Fruit fly (Drosophila melanogaster) whole organism, prepupa: ENCODE results near the gene Pburs.
A peak's percentile ranks its signal among the peaks of the same experiment; 100 is the strongest.

ENCODE experiments used
- CG10631 ChIP-seq: fragments of 200-800 bp; sonication (Bioruptor generic); optimal IDR thresholded peaks from 2 replicates; lab custom pipeline; 2016; ENCODE audit warnings: missing biosample characterization, missing genetic modification characterization
- CG11762 ChIP-seq: fragments of 200-800 bp; sonication (Bioruptor generic); optimal IDR thresholded peaks from 3 replicates; lab custom pipeline; 2016; ENCODE audit warnings: missing biosample characterization, missing genetic modification characterization; ENCODE audit not compliant: insufficient read depth
- CG15336 ChIP-seq: fragments of 200-800 bp; sonication (Bioruptor generic); IDR thresholded peaks from 2 replicates; pipeline ENCODE4 v1.3.6; 2022; ENCODE audit warnings: missing biosample characterization, missing genetic modification characterization
- CG1621 ChIP-seq: fragments of 200-800 bp; sonication (Bioruptor generic); optimal IDR thresholded peaks from 3 replicates; lab custom pipeline; 2018; ENCODE audit warnings: missing biosample characterization, mild to moderate bottlenecking, missing genetic modification characterization
- CG16779 ChIP-seq: fragments of 200-800 bp; sonication (Bioruptor generic); optimal IDR thresholded peaks from 3 replicates; lab custom pipeline; 2017; ENCODE audit warnings: missing biosample characterization, mild to moderate bottlenecking, missing genetic modification characterization
- CG32006 ChIP-seq: fragments of 200-800 bp; sonication (Bioruptor generic); optimal IDR thresholded peaks from 3 replicates; lab custom pipeline; 2017; ENCODE audit warnings: missing biosample characterization, mild to moderate bottlenecking, missing genetic modification characterization
- CG6163 ChIP-seq: fragments of 200-800 bp; sonication (Bioruptor generic); IDR thresholded peaks from 3 replicates; pipeline ENCODE4 v1.3.6; 2022; ENCODE audit warnings: missing biosample characterization, missing genetic modification characterization
- CG6276 ChIP-seq: fragments of 200-800 bp; sonication (Bioruptor generic); optimal IDR thresholded peaks from 2 replicates; lab custom pipeline; 2017; ENCODE audit warnings: missing biosample characterization, mild to moderate bottlenecking, missing genetic modification characterization
- CG6808 ChIP-seq: fragments of 200-800 bp; sonication (Bioruptor generic); optimal IDR thresholded peaks from 3 replicates; lab custom pipeline; 2017; ENCODE audit warnings: missing biosample characterization, missing genetic modification characterization, mild to moderate bottlenecking, moderate library complexity, missing genetic modification reagents
- CG6854 ChIP-seq: fragments of 200-800 bp; sonication (Bioruptor generic); optimal IDR thresholded peaks from 2 replicates; lab custom pipeline; 2017; ENCODE audit warnings: missing biosample characterization, mild to moderate bottlenecking, missing genetic modification characterization
- CG7368 ChIP-seq: fragments of 200-800 bp; sonication (Bioruptor generic); optimal IDR thresholded peaks from 3 replicates; lab custom pipeline; 2016; ENCODE audit warnings: missing biosample characterization, missing genetic modification characterization
- CG8119 ChIP-seq: fragments of 200-800 bp; sonication (Bioruptor generic); IDR thresholded peaks from 3 replicates; pipeline ENCODE4 v1.3.6; 2022; ENCODE audit warnings: missing biosample characterization, missing genetic modification characterization
- Eip78C ChIP-seq: fragments of 200-800 bp; sonication (Bioruptor generic); peaks from one replicate; lab custom pipeline; 2016; ENCODE audit warnings: missing biosample characterization, missing genetic modification characterization
- Eip93F ChIP-seq: fragments of 200-800 bp; sonication (Bioruptor generic); optimal IDR thresholded peaks from 2 replicates; lab custom pipeline; 2016; ENCODE audit warnings: missing biosample characterization, mild to moderate bottlenecking, missing genetic modification characterization
- Ets21C ChIP-seq: fragments of 200-800 bp; sonication (Bioruptor generic); optimal IDR thresholded peaks from 3 replicates; lab custom pipeline; 2016; ENCODE audit warnings: missing biosample characterization, missing genetic modification characterization
- Gug ChIP-seq: fragments of 200-800 bp; sonication (Bioruptor generic); IDR thresholded peaks from 2 replicates; pipeline ENCODE4 v1.3.6; 2022; ENCODE audit warnings: missing biosample characterization, missing genetic modification characterization
- Hr38 ChIP-seq: sonication (Bioruptor generic); optimal IDR thresholded peaks from 2 replicates; lab custom pipeline; 2016; ENCODE audit warnings: missing biosample characterization, missing genetic modification characterization
- Hr4 ChIP-seq: fragments of 200-800 bp; sonication (Bioruptor generic); optimal IDR thresholded peaks from 3 replicates; lab custom pipeline; 2016; ENCODE audit warnings: missing biosample characterization, missing genetic modification characterization
- Lpt ChIP-seq: fragments of 200-800 bp; sonication (Bioruptor generic); optimal IDR thresholded peaks from 3 replicates; lab custom pipeline; 2016; ENCODE audit warnings: missing biosample characterization, missing genetic modification characterization
- Met ChIP-seq: fragments of 200-800 bp; sonication (Bioruptor generic); optimal IDR thresholded peaks from 3 replicates; lab custom pipeline; 2016; ENCODE audit warnings: missing biosample characterization, missing genetic modification characterization
- OdsH ChIP-seq: fragments of 200-800 bp; sonication (Bioruptor generic); optimal IDR thresholded peaks from 3 replicates; lab custom pipeline; 2016; ENCODE audit warnings: missing biosample characterization, missing genetic modification characterization
- Sox14 ChIP-seq: fragments of 200-800 bp; sonication (Bioruptor generic); optimal IDR thresholded peaks from 3 replicates; lab custom pipeline; 2016; ENCODE audit warnings: missing biosample characterization, missing genetic modification characterization
- Sox15 ChIP-seq: fragments of 200-800 bp; sonication (Bioruptor generic); optimal IDR thresholded peaks from 3 replicates; lab custom pipeline; 2016; ENCODE audit warnings: missing biosample characterization, missing genetic modification characterization
- achi ChIP-seq: fragments of 200-800 bp; sonication (Bioruptor generic); optimal IDR thresholded peaks from 3 replicates; lab custom pipeline; 2016; ENCODE audit warnings: missing biosample characterization, missing genetic modification characterization
- acj6 ChIP-seq: fragments of 200-800 bp; sonication (Bioruptor generic); optimal IDR thresholded peaks from 3 replicates; lab custom pipeline; 2016; ENCODE audit warnings: missing biosample characterization, missing genetic modification characterization
- cyc ChIP-seq: fragments of 200-800 bp; sonication (Bioruptor generic); optimal IDR thresholded peaks from 3 replicates; lab custom pipeline; 2016; ENCODE audit warnings: missing biosample characterization, missing genetic modification characterization
- eg ChIP-seq: fragments of 200-800 bp; sonication (Bioruptor generic); IDR thresholded peaks from 3 replicates; pipeline ENCODE4 v1.3.6; 2022; ENCODE audit warnings: missing biosample characterization, missing genetic modification characterization
- esn ChIP-seq: fragments of 200-800 bp; sonication (Bioruptor generic); optimal IDR thresholded peaks from 2 replicates; lab custom pipeline; 2016; ENCODE audit warnings: missing biosample characterization, mild to moderate bottlenecking, missing genetic modification characterization, moderate library complexity
- fkh ChIP-seq: fragments of 200-800 bp; sonication (Bioruptor generic); optimal IDR thresholded peaks from 3 replicates; lab custom pipeline; 2017; ENCODE audit warnings: missing biosample characterization, mild to moderate bottlenecking, missing genetic modification characterization, moderate library complexity
- net ChIP-seq: fragments of 200-800 bp; sonication (Bioruptor generic); optimal IDR thresholded peaks from 3 replicates; lab custom pipeline; 2016; ENCODE audit warnings: missing biosample characterization, missing genetic modification characterization
- salr ChIP-seq, 2 experiments: fragments of 200-800 bp; sonication (Bioruptor generic); optimal IDR thresholded peaks; 3 replicates each; lab custom pipeline; 2016 to 2018; ENCODE audit warnings: missing biosample characterization in 2 of 2, missing genetic modification characterization in 2 of 2, mild to moderate bottlenecking in 1 of 2
- svp ChIP-seq: fragments of 200-800 bp; sonication (Bioruptor generic); peaks from one replicate; lab custom pipeline; 2016; ENCODE audit warnings: missing biosample characterization, missing genetic modification characterization
- vri ChIP-seq: fragments of 200-800 bp; sonication (Bioruptor generic); optimal IDR thresholded peaks from 3 replicates; lab custom pipeline; 2016; ENCODE audit warnings: missing biosample characterization, mild to moderate bottlenecking, missing genetic modification characterization

Pburs gene

dm6 chr2L:14452920-14453791, 36.0 kb upstream of the Pburs start:
- TF ChIP-seq svp (peak; percentile 14), acj6 (GFP tag; lab: Kevin White, UChicago) (no peak)

DNA sequence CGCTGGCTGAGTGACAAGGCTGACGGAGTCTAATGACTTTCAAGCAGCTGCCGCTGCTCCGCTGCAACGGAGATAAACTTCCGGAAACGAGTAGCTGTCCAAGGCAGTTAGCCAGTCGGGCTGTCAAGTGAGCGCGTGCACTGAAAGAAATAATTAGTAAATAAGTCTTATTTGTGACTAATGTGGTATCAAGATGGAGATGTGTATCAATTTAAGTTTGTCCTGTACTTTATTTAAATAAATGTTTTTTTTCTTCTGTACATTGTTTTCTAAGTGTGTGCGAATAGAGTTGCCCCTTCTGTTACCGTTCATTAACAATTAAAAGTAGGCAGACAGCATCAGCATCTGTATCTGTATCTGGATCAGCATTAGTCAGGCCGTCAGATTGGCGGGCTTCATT, 34.2 kb upstream of the Pburs start:
- TF ChIP-seq eg (GFP tag; lab: Robert Waterston, UW) (0 out of 3 replicates have a peak, but pooled peaks have one; percentile 37), OdsH (GFP tag; lab: Kevin White, UChicago) (no peak), CG15336 (peak; percentile 56), CG10631 (GFP tag; lab: Kevin White, UChicago) (peak; percentile 4), achi (GFP tag; lab: Kevin White, UChicago) (no peak), Sox15 (GFP tag; lab: Kevin White, UChicago) (no peak), CG32006 (peak; percentile 53), Eip78C (GFP tag; lab: Kevin White, UChicago) (peak; percentile 18), salr (GFP tag; optimal IDR thresholded peaks at IDR 0.05; lab: Kevin White, UChicago) (peak in 1 of 2 experiments; percentile 35), CG6163 (GFP tag; lab: Robert Waterston, UW) (no peak), Met (GFP tag; lab: Kevin White, UChicago) (no peak), CG8119 (peak; percentile 41; the same call in 1 of the 3 replicates), CG6808 (no peak), Hr4 (GFP tag; lab: Kevin White, UChicago) (peak; percentile 1), Hr38 (GFP tag; lab: Kevin White, UChicago) (no peak), Gug (no peak)

DNA sequence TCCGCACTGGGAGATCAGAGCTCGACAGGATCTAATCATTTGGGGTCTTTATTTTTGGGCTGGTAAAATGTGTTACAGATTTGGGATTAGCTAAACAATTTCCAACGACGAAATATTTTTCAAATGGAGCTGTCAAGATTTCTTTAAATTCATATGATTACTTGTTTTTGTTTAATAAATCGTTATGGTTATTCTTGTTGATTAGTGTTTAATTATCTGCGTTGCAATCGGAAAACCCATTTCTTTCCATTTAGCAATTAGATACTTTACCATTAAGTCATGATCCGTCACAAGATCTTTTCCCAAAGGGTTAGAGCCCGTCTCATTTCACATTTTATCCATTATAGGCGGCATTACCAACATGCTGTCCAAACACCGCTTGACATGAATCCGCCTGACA, 33.7 kb upstream of the Pburs start, which contains the start of gene CG15283:
Gene CG15283, minus strand, starts transcription at position 101 of the 400 bp plus-strand sequence.
- no peak for TF ChIP-seq eg (GFP tag; lab: Robert Waterston, UW)
- TF ChIP-seq Lpt, result no peak
- TF ChIP-seq, all 60 proteins: peak for 0

DNA sequence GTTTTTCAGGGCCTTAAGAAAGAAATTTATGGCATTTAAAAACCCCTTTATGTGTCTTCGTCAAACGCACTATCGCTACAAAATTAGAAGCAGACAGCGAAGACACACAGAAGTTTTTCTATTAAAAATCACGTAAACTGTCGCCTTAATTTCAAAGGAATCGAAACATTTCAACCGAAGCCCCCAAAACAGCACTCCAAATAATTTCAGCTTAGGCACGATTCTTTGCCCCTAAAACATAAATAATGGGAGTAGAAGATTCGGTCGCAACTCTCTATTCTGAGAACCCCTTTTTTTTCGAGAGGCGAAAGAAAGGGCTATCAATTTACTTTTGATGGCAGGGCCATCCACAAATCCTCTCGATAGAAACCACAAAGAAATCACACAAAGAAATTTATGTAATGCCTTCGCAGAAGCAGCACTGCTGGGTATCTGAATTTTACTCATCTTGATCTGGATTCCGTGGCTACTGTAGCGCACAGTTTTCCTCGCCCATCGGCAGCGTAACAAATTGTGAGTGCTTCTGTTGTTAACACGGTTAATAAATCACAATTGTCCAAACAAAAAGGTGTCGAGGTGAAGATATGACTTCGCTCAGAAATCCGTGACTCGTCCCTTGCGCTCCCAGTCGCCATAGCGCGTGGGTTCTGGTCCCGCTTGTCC, 32.9 kb upstream of the Pburs start:
- TF ChIP-seq Ets21C (GFP tag; lab: Kevin White, UChicago) (no peak), cyc (no peak), CG16779 (tag; lab: Kevin White, UChicago) (no peak), vri (GFP tag; lab: Kevin White, UChicago) (no peak), achi (GFP tag; lab: Kevin White, UChicago) (no peak), salr (GFP tag; optimal IDR thresholded peaks at IDR 0.05; lab: Kevin White, UChicago) (no peak), net (GFP tag; lab: Kevin White, UChicago) (no peak), OdsH (GFP tag; lab: Kevin White, UChicago) (no peak)

- peak; percentile 20 for TF ChIP-seq fkh (GFP tag; lab: Kevin White, UChicago)
- TF ChIP-seq Eip93F (GFP tag; lab: Kevin White, UChicago), result no peak
- no peak for TF ChIP-seq Eip78C (GFP tag; lab: Kevin White, UChicago)
- no peak for TF ChIP-seq Sox14 (GFP tag; lab: Kevin White, UChicago)
- no peak for TF ChIP-seq Lpt
These were observed 31.7 kb upstream of the Pburs start for dm6 chr2L:14448784-14449183.

DNA sequence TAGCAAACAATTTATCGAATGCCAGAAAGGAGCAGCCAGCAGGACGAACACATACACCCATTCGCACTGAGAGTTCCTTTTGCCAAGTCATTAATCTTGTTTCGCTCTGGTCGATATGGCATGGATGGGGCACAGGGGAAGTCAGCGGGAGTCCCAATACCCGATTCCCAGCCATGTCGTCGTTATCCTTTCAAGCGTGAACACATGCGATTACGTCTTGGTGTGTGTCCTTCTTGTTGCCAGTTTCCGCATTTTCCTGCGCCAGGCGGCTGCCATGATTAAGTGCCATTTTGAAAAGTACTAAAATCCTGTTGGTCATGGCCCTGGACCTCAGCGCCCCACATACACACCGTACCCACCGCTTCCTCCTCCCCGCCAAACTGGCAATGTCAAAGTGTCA, 30.4 kb upstream of the Pburs start:
- TF ChIP-seq CG15336 (no peak), CG6276 (GFP tag; lab: Kevin White, UChicago) (no peak), CG1621 (tag; lab: Kevin White, UChicago) (no peak), esn (no peak), vri (GFP tag; lab: Kevin White, UChicago) (no peak), Hr4 (GFP tag; lab: Kevin White, UChicago) (no peak), CG11762 (GFP tag; lab: Kevin White, UChicago) (no peak), CG6854 (GFP tag; lab: Kevin White, UChicago) (no peak), achi (GFP tag; lab: Kevin White, UChicago) (no peak), CG6163 (GFP tag; lab: Robert Waterston, UW) (no peak), Eip78C (GFP tag; lab: Kevin White, UChicago) (no peak), CG7368 (no peak)
